Fruit fly (Drosophila melanogaster) whole organism, wandering third instar larva: ENCODE measurements around the gene Pex3.

Experiments used
- Abd-B ChIP-seq: fragments of >200 bp; optimal IDR thresholded peaks from 2 replicates; lab custom pipeline; 2017; ENCODE audit warnings: missing biosample characterization, missing genetic modification characterization
- CG32264 ChIP-seq: fragments of 200-800 bp; sonication (Bioruptor generic); optimal IDR thresholded peaks from 2 replicates; lab custom pipeline; 2016; ENCODE audit warnings: missing biosample characterization, missing genetic modification characterization
- Dfd ChIP-seq: fragments of >200 bp; optimal IDR thresholded peaks from 2 replicates; lab custom pipeline; 2017; ENCODE audit warnings: missing biosample characterization, missing genetic modification characterization
- Mio ChIP-seq: sonication (Bioruptor generic); optimal IDR thresholded peaks from 2 replicates; lab custom pipeline; 2016; ENCODE audit warnings: missing biosample characterization, missing genetic modification characterization
- Myc ChIP-seq: fragments of >200 bp; optimal IDR thresholded peaks from 2 replicates; lab custom pipeline; 2017
- br ChIP-seq: fragments of 200-800 bp; sonication (Bioruptor generic); optimal IDR thresholded peaks from 2 replicates; lab custom pipeline; 2016; ENCODE audit warnings: missing biosample characterization, missing genetic modification characterization
- dl ChIP-seq, 2 experiments: fragments of 175-275, 200-275 bp in 1 of 2; fragments of 200-275 bp in 1 of 2; sonication (Bioruptor generic); optimal IDR thresholded peaks; lab custom pipeline; 2018; ENCODE audit warnings: mild to moderate bottlenecking in 2 of 2, missing biosample characterization in 2 of 2, missing genetic modification characterization in 2 of 2, moderate library complexity in 2 of 2; ENCODE audit not compliant: partially characterized antibody in 2 of 2, insufficient read depth in 1 of 2
- dmrt93B ChIP-seq: fragments of 200-800 bp; sonication (Bioruptor generic); optimal IDR thresholded peaks from 2 replicates; lab custom pipeline; 2018; ENCODE audit warnings: missing biosample characterization, mild to moderate bottlenecking, missing genetic modification characterization
- jim ChIP-seq: fragments of 175-275, 200-325 bp; sonication (Bioruptor generic); optimal IDR thresholded peaks from 2 replicates; lab custom pipeline; 2016; ENCODE audit warnings: missing biosample characterization, mild to moderate bottlenecking, missing genetic modification characterization
- lola ChIP-seq: fragments of >200 bp; optimal IDR thresholded peaks from 2 replicates; lab custom pipeline; 2017; ENCODE audit warnings: missing biosample characterization, missing genetic modification characterization
- pan ChIP-seq: fragments of >200 bp; optimal IDR thresholded peaks from 2 replicates; lab custom pipeline; 2017
- psq ChIP-seq: fragments of 200-800 bp; sonication (Bioruptor generic); optimal IDR thresholded peaks from 3 replicates; lab custom pipeline; 2017; ENCODE audit warnings: missing biosample characterization, mild to moderate bottlenecking, missing genetic modification characterization, moderate library complexity
- sv ChIP-seq: fragments of 200-800 bp; sonication (Bioruptor generic); optimal IDR thresholded peaks from 3 replicates; lab custom pipeline; 2016; ENCODE audit warnings: missing biosample characterization, missing genetic modification characterization
- usp ChIP-seq: fragments of >200 bp; optimal IDR thresholded peaks from 2 replicates; lab custom pipeline; 2017; ENCODE audit warnings: missing biosample characterization, missing genetic modification characterization

DNA sequence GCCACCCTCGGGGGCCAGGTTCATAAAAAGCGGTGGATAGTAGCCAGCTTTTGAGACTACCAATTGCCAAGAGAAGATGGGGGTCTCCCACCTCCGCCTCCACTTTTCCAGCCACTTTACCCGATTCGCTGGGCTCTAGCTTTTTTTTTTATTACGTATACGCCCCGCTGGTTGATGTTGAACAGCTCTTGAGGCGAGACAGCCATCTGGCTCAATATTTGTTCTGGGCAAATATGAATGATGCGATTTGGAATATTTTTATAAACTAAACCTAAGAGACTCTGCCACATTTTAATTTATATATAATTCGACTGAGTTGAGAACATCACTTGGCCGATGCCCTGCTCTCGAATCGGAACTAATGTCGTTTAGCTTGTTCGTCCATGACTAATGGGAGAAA, 5.9 kb downstream of the Pex3 start:
- TF ChIP-seq Dfd (GFP tag; lab: Kevin White, UChicago), result no peak
- no peak for TF ChIP-seq pan
- no peak for TF ChIP-seq sv (GFP tag; lab: Kevin White, UChicago)
- no peak for TF ChIP-seq jim (GFP tag; lab: Kevin White, UChicago)
- TF ChIP-seq lola, result no peak
- TF ChIP-seq psq, result peak; percentile 18
- TF ChIP-seq CG32264 (GFP tag; lab: Kevin White, UChicago), result no peak
- TF ChIP-seq br (GFP tag; lab: Kevin White, UChicago), result peak; percentile 36
- no peak for TF ChIP-seq Myc (lab: Kevin White, UChicago)
- no peak for TF ChIP-seq Mio (GFP tag; lab: Kevin White, UChicago)
- no peak for TF ChIP-seq usp (GFP tag; lab: Kevin White, UChicago)
- TF ChIP-seq dl (GFP tag; optimal IDR thresholded peaks at IDR 0.05; lab: Kevin White, UChicago; ENCODE audit: insufficient read depth in 1 of 2, partially characterized antibody in 2 of 2), result no peak
- no peak for TF ChIP-seq dmrt93B (GFP tag; lab: Kevin White, UChicago)
- TF ChIP-seq Abd-B (GFP tag; lab: Kevin White, UChicago), result no peak
